Worm (Caenorhabditis elegans): Measurements from ENCODE around the gene pat-9.

Gene pat-9

DNA sequence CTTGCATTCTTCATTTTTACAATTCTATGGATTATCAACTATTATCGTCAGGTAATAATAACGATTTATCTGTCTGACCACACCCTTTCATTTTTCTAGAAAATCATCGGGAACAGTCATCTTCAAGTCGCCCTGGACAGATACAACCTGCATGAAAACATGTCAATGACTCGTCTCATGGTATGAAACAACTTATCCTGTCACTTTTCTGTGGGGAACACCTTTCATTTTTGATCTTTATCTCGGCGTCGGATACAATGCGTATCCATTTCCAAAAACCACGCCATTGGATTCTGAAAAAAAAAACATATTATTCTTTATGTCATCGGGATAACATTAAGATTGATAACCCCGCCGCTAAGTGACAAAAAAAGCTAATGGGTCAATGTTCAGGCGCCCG, 24.2 kb downstream of the pat-9 start:
- TF ChIP-seq ceh-90 (tag; optimal IDR thresholded peaks at IDR 0.05), result no peak
- peak; percentile 56 for TF ChIP-seq blmp-1 (tag; optimal IDR thresholded peaks at IDR 0.05)
- TF ChIP-seq nhr-20 (tag; optimal IDR thresholded peaks at IDR 0.05), result no peak

DNA sequence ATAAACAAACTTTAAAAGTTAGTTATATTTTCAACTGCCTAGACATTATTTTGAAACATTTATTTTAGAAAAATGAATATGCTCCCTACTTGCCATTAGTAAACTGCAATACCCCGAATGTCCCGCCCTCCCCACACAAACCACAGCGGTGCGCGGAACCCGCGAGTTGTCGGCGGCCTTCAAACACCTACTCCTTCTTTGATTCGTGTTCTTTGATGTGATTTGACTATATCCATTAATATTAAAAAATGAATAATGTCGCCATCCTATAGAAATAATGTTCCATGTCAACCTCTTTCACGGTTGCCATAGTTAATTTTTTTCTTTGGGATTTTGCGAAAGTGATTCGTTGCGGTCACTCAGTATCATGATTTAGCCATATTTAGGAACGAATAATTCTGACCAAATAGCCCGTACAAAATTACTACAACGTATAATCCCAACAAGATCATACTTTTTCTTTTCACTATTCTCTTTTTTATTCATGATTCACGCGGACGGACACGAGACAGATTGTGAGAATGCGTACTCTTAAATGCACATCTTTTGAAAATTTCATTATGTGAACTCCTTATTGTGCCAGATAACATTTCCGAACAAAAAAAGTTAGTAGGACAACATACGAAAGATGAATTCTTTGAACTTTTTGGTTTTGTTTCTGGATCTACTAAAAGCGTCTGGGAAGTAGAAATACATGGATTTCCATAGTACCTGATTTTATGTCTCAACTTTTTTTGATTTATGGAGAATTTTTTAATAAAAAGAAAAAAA, 28.0 kb downstream of the pat-9 start:
- TF ChIP-seq pqm-1 (tag; optimal IDR thresholded peaks at IDR 0.05) (no peak), nhr-90 (tag; optimal IDR thresholded peaks at IDR 0.05; ENCODE audit: poor library complexity) (no peak), nhr-47 (tag; optimal IDR thresholded peaks at IDR 0.05) (no peak), nhr-85 (tag) (no peak), lsy-2 (tag; optimal IDR thresholded peaks at IDR 0.05) (no peak), C16A3.4 (tag; optimal IDR thresholded peaks at IDR 0.05) (no peak), fkh-10 (GFP tag; optimal IDR thresholded peaks at IDR 0.05) (peak; percentile 75), nhr-19 (GFP tag; conservative IDR thresholded peaks at IDR 0.05) (0 out of 2 replicates have a peak, but pooled peaks have one; percentile 5), ceh-82 (tag; optimal IDR thresholded peaks at IDR 0.05) (no peak), snpc-4 (tag; optimal IDR thresholded peaks at IDR 0.05) (peak; percentile 93), ztf-11 (tag; optimal IDR thresholded peaks at IDR 0.05) (no peak)

DNA sequence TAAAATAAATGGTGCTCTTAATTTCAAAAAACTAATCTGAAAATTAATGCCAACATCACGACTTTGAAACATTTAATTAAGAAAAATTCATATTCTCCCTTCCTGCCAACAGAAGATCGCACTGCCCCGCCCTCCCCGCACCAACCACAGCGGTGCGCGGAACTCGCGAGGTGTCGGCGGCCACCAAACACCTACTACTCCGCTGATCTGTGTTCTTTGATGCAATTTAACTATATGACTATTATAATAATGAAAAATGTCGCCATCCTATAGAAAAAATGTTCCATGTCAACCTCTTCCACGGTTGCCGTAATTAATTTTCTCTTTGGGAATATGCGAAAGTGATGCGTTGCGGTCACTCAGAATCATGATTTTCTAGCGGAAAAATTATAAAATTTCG, 29.1 kb downstream of the pat-9 start:
- TF ChIP-seq hlh-4 (tag; optimal IDR thresholded peaks at IDR 0.05) (no peak), snpc-4 (tag; optimal IDR thresholded peaks at IDR 0.05) (peak; percentile 75)

DNA sequence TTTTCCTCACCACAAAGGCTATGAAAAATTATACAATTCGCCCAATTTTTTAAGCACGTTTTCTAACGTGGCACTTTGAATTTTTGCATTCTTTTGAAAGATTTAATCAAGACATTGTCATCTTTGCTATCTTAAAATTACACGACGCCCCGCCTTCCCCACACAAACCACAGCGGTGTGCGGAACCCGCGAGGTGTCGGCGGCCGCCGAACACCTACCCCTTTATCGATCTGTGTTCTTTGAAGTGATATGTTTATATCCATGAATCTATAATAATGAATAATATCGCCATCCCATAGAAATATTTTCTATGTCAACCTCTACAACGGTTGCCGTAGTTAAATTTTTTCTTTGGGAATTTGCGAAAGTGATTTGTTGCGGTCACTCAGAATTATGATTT, 29.7 kb downstream of the pat-9 start:
- no peak for TF ChIP-seq nhr-237 (tag; optimal IDR thresholded peaks at IDR 0.05)
- peak; percentile 87 for TF ChIP-seq snpc-4 (tag; optimal IDR thresholded peaks at IDR 0.05)
- TF ChIP-seq ceh-88 (GFP tag; IDR thresholded peaks at IDR 0.05), result no peak

DNA sequence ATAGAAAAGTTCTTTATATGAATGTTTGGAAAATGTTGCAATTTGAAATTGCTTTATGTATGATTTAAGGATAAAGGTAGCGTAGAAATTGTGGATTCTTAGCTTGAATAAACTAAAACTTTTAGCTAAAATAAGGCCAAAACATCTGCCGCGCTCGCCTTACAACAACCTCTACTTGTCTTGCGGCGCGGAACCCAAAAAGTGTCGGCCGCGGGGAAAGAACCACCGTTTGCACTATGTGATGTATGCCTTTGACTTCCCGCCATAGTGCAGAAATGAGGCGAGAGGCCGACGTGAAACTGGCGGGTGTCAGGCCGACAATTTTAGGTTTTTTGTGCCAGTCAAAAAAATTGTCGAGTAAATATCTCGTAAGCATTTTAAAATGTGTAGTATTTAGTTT, 35.2 kb downstream of the pat-9 start:
- TF ChIP-seq efl-1 (optimal IDR thresholded peaks at IDR 0.05), result no peak
- TF ChIP-seq efl-1 (GFP tag; optimal IDR thresholded peaks at IDR 0.05 in 1 of 2), result no peak
- TF ChIP-seq mdl-1 (tag; optimal IDR thresholded peaks at IDR 0.05), result no peak
- no peak for TF ChIP-seq hlh-17 (GFP tag; optimal IDR thresholded peaks at IDR 0.05; ENCODE audit: borderline replicate concordance)
- no peak for TF ChIP-seq lin-15B (tag; optimal IDR thresholded peaks at IDR 0.05)

DNA sequence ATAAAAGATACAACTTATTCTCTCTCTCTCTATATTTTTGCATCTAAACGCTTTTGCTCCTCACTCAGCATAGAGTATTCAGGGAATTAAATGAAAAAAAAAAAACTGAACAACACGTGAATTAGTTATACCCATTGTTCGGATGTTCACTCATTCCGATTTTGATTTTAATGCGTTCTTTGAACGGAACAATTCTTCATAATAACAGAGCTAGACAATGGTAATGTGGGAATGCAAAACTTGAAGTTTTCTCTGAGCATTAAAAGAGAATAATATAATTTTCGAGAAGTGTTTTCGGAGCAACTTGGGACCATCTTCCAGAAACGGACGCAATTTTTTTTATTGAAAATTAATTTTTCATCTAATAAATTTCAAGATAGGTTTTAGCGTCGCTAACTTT, 37.6 kb downstream of the pat-9 start:
- TF ChIP-seq C04F5.9 (tag; optimal IDR thresholded peaks at IDR 0.05) (no peak), vab-15 (tag; optimal IDR thresholded peaks at IDR 0.05) (no peak), ces-1 (GFP tag; optimal IDR thresholded peaks at IDR 0.05) (no peak), C34B4.2 (tag; optimal IDR thresholded peaks at IDR 0.05) (no peak), nhr-90 (tag; optimal IDR thresholded peaks at IDR 0.05; ENCODE audit: poor library complexity) (no peak), skn-1 (tag; optimal IDR thresholded peaks at IDR 0.05) (no peak), nhr-12 (tag; optimal IDR thresholded peaks at IDR 0.05) (no peak), unc-130 (tag; optimal IDR thresholded peaks at IDR 0.05) (no peak), nhr-84 (tag; optimal IDR thresholded peaks at IDR 0.05) (no peak), fkh-4 (tag; optimal IDR thresholded peaks at IDR 0.05; ENCODE audit: borderline replicate concordance) (no peak), fkh-10 (GFP tag; optimal IDR thresholded peaks at IDR 0.05) (no peak), sox-4 (tag; optimal IDR thresholded peaks at IDR 0.05) (no peak), nhr-85 (tag) (no peak), alr-1 (tag; optimal IDR thresholded peaks at IDR 0.05; ENCODE audit: borderline replicate concordance) (no peak), unc-86 (tag; optimal IDR thresholded peaks at IDR 0.05) (no peak)
